Fruit fly (Drosophila melanogaster): ENCODE data around the gene CG31269.
A peak's percentile ranks its signal among the peaks of the same experiment; 100 is the strongest.

CG31269 gene

DNA sequence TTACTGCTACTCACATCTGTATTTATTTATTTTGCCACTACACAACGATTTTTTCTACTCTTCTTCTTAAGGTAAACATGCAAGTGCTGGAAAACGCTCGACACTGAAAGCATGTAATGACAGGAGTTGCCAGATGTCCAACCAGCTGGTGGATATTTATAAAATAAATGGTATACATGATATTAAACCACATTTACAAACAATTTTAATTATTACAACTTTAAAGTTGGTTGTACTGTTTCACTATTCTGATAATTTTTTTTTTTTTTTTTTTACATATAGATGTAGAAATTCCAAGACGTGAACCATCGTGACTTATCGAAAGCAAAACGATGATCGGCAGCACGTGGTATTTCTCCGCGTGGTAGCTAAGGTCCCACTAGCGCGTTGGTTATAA is 47.1 kb upstream of the CG31269 start, which contains the start of the genes Keap1 and kuk (continued):
- TF ChIP-seq CG4730 (GFP tag; IDR thresholded peaks at IDR 0.05) (no peak), CoRest (tag; optimal IDR thresholded peaks at IDR 0.05) (peak; percentile 67), CG9609 (GFP tag; optimal IDR thresholded peaks at IDR 0.05) (peak; percentile 53), CG9215 (GFP tag; IDR thresholded peaks at IDR 0.05) (peak; percentile 43), CG2129 (GFP tag; IDR thresholded peaks at IDR 0.05; ENCODE audit: partially characterized antibody) (peak; percentile 66), CHES-1-like (GFP tag; optimal IDR thresholded peaks at IDR 0.05) (peak; percentile 82), repo (GFP tag; optimal IDR thresholded peaks at IDR 0.05) (peak; percentile 27), fd96Cb (tag; optimal IDR thresholded peaks at IDR 0.05) (no peak), CG42726 (GFP tag; IDR thresholded peaks at IDR 0.05; ENCODE audit: partially characterized antibody) (peak; percentile 84), knrl (GFP tag; IDR thresholded peaks at IDR 0.05; ENCODE audit: partially characterized antibody) (peak; percentile 93), bcd (GFP tag; optimal IDR thresholded peaks at IDR 0.05) (peak; percentile 60), lab (GFP tag; optimal IDR thresholded peaks at IDR 0.05) (peak; percentile 67), H2.0 (GFP tag; IDR thresholded peaks at IDR 0.05) (peak; percentile 60), Trl (optimal IDR thresholded peaks at IDR 0.05) (peak in 1 of 2 experiments; percentile 4), Trl (GFP tag; optimal IDR thresholded peaks at IDR 0.05) (peak; percentile 71), otp (GFP tag; IDR thresholded peaks at IDR 0.05) (no peak), cato (GFP tag; optimal IDR thresholded peaks at IDR 0.05; ENCODE audit: borderline replicate concordance) (peak; percentile 21), CG12769 (tag; optimal IDR thresholded peaks at IDR 0.05) (no peak), CG2889 (GFP tag; IDR thresholded peaks at IDR 0.05) (0 out of 3 replicates have a peak, but pooled peaks have one; percentile 4), CG16863 (GFP tag; optimal IDR thresholded peaks at IDR 0.05) (peak; percentile 23), CG17328 (GFP tag; IDR thresholded peaks at IDR 0.05) (peak; percentile 38; the same call in 1 of the 2 replicates), E2f2 (GFP tag; IDR thresholded peaks at IDR 0.05) (peak; percentile 64), ind (GFP tag; optimal IDR thresholded peaks at IDR 0.05) (peak; percentile 49), Mad (GFP tag; optimal IDR thresholded peaks at IDR 0.05) (peak; percentile 72), PHDP (tag; optimal IDR thresholded peaks at IDR 0.05) (peak; percentile 27), gem (tag; optimal IDR thresholded peaks at IDR 0.05) (peak; percentile 61), CG31441 (GFP tag; IDR thresholded peaks at IDR 0.05) (no peak), CG3407 (GFP tag; optimal IDR thresholded peaks at IDR 0.05) (peak; percentile 36), run (tag; optimal IDR thresholded peaks at IDR 0.05) (no peak), CG1602 (GFP tag; optimal IDR thresholded peaks at IDR 0.05) (peak; percentile 59), CG14050 (GFP tag; IDR thresholded peaks at IDR 0.05) (peak; percentile 25; the same call in 1 of the 3 replicates), CG3065 (GFP tag; optimal IDR thresholded peaks at IDR 0.05) (peak; percentile 56), Dip3 (GFP tag; optimal IDR thresholded peaks at IDR 0.05) (peak; percentile 63), CG17912 (GFP tag; optimal IDR thresholded peaks at IDR 0.05) (peak; percentile 6), CG10431 (GFP tag; optimal IDR thresholded peaks at IDR 0.05) (peak; percentile 70), CG12659 (GFP tag; optimal IDR thresholded peaks at IDR 0.05) (peak; percentile 75), HHEX (GFP tag; optimal IDR thresholded peaks at IDR 0.05) (peak; percentile 54), Ptx1 (GFP tag; IDR thresholded peaks at IDR 0.05) (peak; percentile 61), Myb (GFP tag; optimal IDR thresholded peaks at IDR 0.05) (peak; percentile 92), Hey (tag; optimal IDR thresholded peaks at IDR 0.05) (no peak), az2 (GFP tag; optimal IDR thresholded peaks at IDR 0.05) (peak; percentile 50), Blimp-1 (GFP tag; optimal IDR thresholded peaks at IDR 0.05) (peak; percentile 6), ham (GFP tag; IDR thresholded peaks at IDR 0.05) (no peak), CG17829 (tag; optimal IDR thresholded peaks at IDR 0.05) (peak; percentile 43), dpn (GFP tag; optimal IDR thresholded peaks at IDR 0.05) (peak; percentile 65 to 71), D19B (GFP tag; optimal IDR thresholded peaks at IDR 0.05) (peak; percentile 50), CG3838 (GFP tag; optimal IDR thresholded peaks at IDR 0.05) (peak; percentile 67), sug (tag; optimal IDR thresholded peaks at IDR 0.05) (peak; percentile 33), Doc3 (GFP tag; IDR thresholded peaks at IDR 0.05; ENCODE audit: partially characterized antibody) (peak; percentile 79), CG18599 (GFP tag; optimal IDR thresholded peaks at IDR 0.05) (peak; percentile 43), CG8089 (GFP tag; optimal IDR thresholded peaks at IDR 0.05) (peak; percentile 24)

Measured in whole organism, embryonic.